Worm (Caenorhabditis elegans) whole organism, L4 larva: ENCODE measurements around the gene oac-54.
A peak's percentile ranks its signal among the peaks of the same experiment; 100 is the strongest.

Experiments
- D1046.2 ChIP-seq: fragments of 200-800 bp; sonication (Bioruptor generic); IDR thresholded peaks from 2 replicates; pipeline ENCODE4 v1.3.6; 2022; ENCODE audit warnings: missing genetic modification characterization, missing compliant biosample characterization
- F10B5.3 ChIP-seq: sonication (generic microtip); optimal IDR thresholded peaks from 2 replicates; lab custom pipeline; 2016; ENCODE audit warnings: mild to moderate bottlenecking, missing genetic modification characterization, missing compliant biosample characterization
- F44E2.7 ChIP-seq: fragments of 200-800 bp; sonication (Bioruptor generic); IDR thresholded peaks from 2 replicates; pipeline ENCODE4 v2.1.2; 2022; ENCODE audit warnings: missing genetic modification characterization, missing compliant biosample characterization
- Y105C5A.15 ChIP-seq: fragments of 200-800 bp; sonication (Bioruptor generic); IDR thresholded peaks from 2 replicates; pipeline ENCODE4 v1.3.6; 2022; ENCODE audit warnings: missing genetic modification characterization, missing compliant biosample characterization
- Y5F2A.4 ChIP-seq: fragments of 200-800 bp; sonication (Bioruptor generic); optimal IDR thresholded peaks from 2 replicates; lab custom pipeline; 2018; ENCODE audit warnings: mild to moderate bottlenecking, missing genetic modification characterization, missing compliant biosample characterization
- ZK337.2 ChIP-seq: fragments of 200-800 bp; sonication (Bioruptor generic); IDR thresholded peaks from 2 replicates; pipeline ENCODE4 v1.3.6; 2022; ENCODE audit warnings: missing genetic modification reagents, missing genetic modification characterization, missing compliant biosample characterization
- aha-1 ChIP-seq: fragments of 150-350 bp; peaks from one replicate; lab custom pipeline; 2014; ENCODE audit warnings: missing biosample characterization, missing genetic modification characterization
- ceh-62 ChIP-seq: sonication (generic microtip); optimal IDR thresholded peaks from 2 replicates; lab custom pipeline; 2017; ENCODE audit warnings: missing biosample characterization, missing genetic modification characterization
- ces-1 ChIP-seq: fragments of 150-350 bp; sonication (generic microtip); optimal IDR thresholded peaks from 4 replicates; lab custom pipeline; 2014; ENCODE audit warnings: missing biosample characterization, missing genetic modification reagents, missing genetic modification characterization
- cey-2 ChIP-seq: sonication (generic microtip); optimal IDR thresholded peaks from 3 replicates; lab custom pipeline; 2017; ENCODE audit warnings: missing genetic modification characterization, mild to moderate bottlenecking, missing compliant biosample characterization, antibody characterized with exemption, borderline replicate concordance; ENCODE audit not compliant: insufficient read depth
- daf-19 ChIP-seq: fragments of 200-800 bp; sonication (Bioruptor generic); conservative IDR thresholded peaks from 2 replicates; pipeline ENCODE4 v1.3.6; 2022; ENCODE audit warnings: missing genetic modification characterization, missing compliant biosample characterization
- dmd-8 ChIP-seq: fragments of 200-800 bp; sonication (Bioruptor generic); IDR thresholded peaks from 2 replicates; pipeline ENCODE4 v1.3.6; 2022; ENCODE audit warnings: missing genetic modification characterization, missing compliant biosample characterization
- duxl-1 ChIP-seq: sonication (generic microtip); optimal IDR thresholded peaks from 2 replicates; lab custom pipeline; 2016; ENCODE audit warnings: mild to moderate bottlenecking, missing genetic modification characterization, moderate library complexity, missing compliant biosample characterization; ENCODE audit not compliant: poor library complexity
- dve-1 ChIP-seq: sonication (generic microtip); optimal IDR thresholded peaks from 2 replicates; lab custom pipeline; 2017; ENCODE audit warnings: antibody characterized with exemption, mild to moderate bottlenecking, missing genetic modification characterization, missing compliant biosample characterization; ENCODE audit not compliant: insufficient read depth
- egl-27 ChIP-seq: sonication (generic microtip); optimal IDR thresholded peaks from 3 replicates; lab custom pipeline; 2017; ENCODE audit warnings: missing biosample characterization, missing genetic modification reagents, missing genetic modification characterization
- fos-1 ChIP-seq: fragments of 150-350 bp; optimal IDR thresholded peaks from 2 replicates; lab custom pipeline; 2014; ENCODE audit warnings: missing biosample characterization, missing genetic modification characterization
- gei-8 ChIP-seq: fragments of 200-800 bp; sonication (Bioruptor generic); optimal IDR thresholded peaks from 2 replicates; lab custom pipeline; 2018; ENCODE audit warnings: mild to moderate bottlenecking, missing genetic modification characterization, missing compliant biosample characterization
- hif-1 ChIP-seq, 2 experiments: sonication (generic microtip); optimal IDR thresholded peaks; 2 replicates each; lab custom pipeline; 2016 to 2017; ENCODE audit warnings: missing compliant biosample characterization in 2 of 2, missing genetic modification characterization in 2 of 2, missing genetic modification reagents in 2 of 2, missing genotype in 2 of 2, mild to moderate bottlenecking in 1 of 2
- hlh-11 ChIP-seq: fragments of 200-800 bp; sonication (Bioruptor generic); optimal IDR thresholded peaks from 2 replicates; lab custom pipeline; 2018; ENCODE audit warnings: mild to moderate bottlenecking, missing genetic modification characterization, missing compliant biosample characterization
- hlh-30 ChIP-seq: sonication (generic microtip); optimal IDR thresholded peaks from 2 replicates; lab custom pipeline; 2017; ENCODE audit warnings: antibody characterized with exemption, mild to moderate bottlenecking, missing genetic modification characterization, missing compliant biosample characterization; ENCODE audit not compliant: insufficient read depth
- hmg-1.1 ChIP-seq: fragments of 200-800 bp; sonication (Bioruptor generic); IDR thresholded peaks from 2 replicates; pipeline ENCODE4 v1.3.6; 2022; ENCODE audit warnings: missing genetic modification reagents, missing genetic modification characterization, missing compliant biosample characterization
- lim-7 ChIP-seq: fragments of 200-800 bp; sonication (Bioruptor generic); IDR thresholded peaks from 2 replicates; pipeline ENCODE4 v1.3.6; 2022; ENCODE audit warnings: missing genetic modification characterization, missing compliant biosample characterization
- lin-1 ChIP-seq: fragments of 200-800 bp; sonication (Bioruptor generic); IDR thresholded peaks from 2 replicates; pipeline ENCODE4 v1.3.6; 2022; ENCODE audit warnings: missing genetic modification reagents, missing genetic modification characterization, missing compliant biosample characterization
- lir-3 ChIP-seq: sonication (generic microtip); optimal IDR thresholded peaks from 2 replicates; lab custom pipeline; 2016; ENCODE audit warnings: mild to moderate bottlenecking, missing genetic modification characterization, missing compliant biosample characterization
- mdl-1 ChIP-seq, 2 experiments: fragments of 150-350 bp in 1 of 2; sonication (generic microtip) in 1 of 2; optimal IDR thresholded peaks; 2 replicates each; lab custom pipeline; 2014 to 2017; ENCODE audit warnings: missing biosample characterization in 2 of 2, missing genetic modification characterization in 2 of 2
- mes-2 ChIP-seq: sonication (generic microtip); optimal IDR thresholded peaks from 2 replicates; lab custom pipeline; 2016; ENCODE audit warnings: missing genotype, mild to moderate bottlenecking, missing genetic modification characterization, missing compliant biosample characterization; ENCODE audit not compliant: poor library complexity, severe bottlenecking
- mxl-3 ChIP-seq: fragments of 200-800 bp; sonication (Bioruptor generic); optimal IDR thresholded peaks from 2 replicates; lab custom pipeline; 2018; ENCODE audit warnings: mild to moderate bottlenecking, missing genetic modification characterization, missing compliant biosample characterization
- nhr-10 ChIP-seq: fragments of 150-350 bp; optimal IDR thresholded peaks from 2 replicates; lab custom pipeline; 2014; ENCODE audit warnings: missing biosample characterization, missing genetic modification characterization
- nhr-25 ChIP-seq: sonication (generic microtip); optimal IDR thresholded peaks from 2 replicates; lab custom pipeline; 2017; ENCODE audit warnings: missing genetic modification characterization, mild to moderate bottlenecking, missing compliant biosample characterization, antibody characterized with exemption, moderate library complexity, borderline replicate concordance; ENCODE audit not compliant: insufficient read depth
- nhr-28 ChIP-seq: fragments of 150-350 bp; optimal IDR thresholded peaks from 2 replicates; lab custom pipeline; 2014; ENCODE audit warnings: missing biosample characterization, missing genetic modification characterization
- nhr-41 ChIP-seq: fragments of 200-800 bp; sonication (Bioruptor generic); IDR thresholded peaks from 2 replicates; pipeline ENCODE4 v1.3.6; 2022; ENCODE audit warnings: missing genetic modification reagents, missing genetic modification characterization, missing compliant biosample characterization
- nhr-48 ChIP-seq: sonication (generic microtip); optimal IDR thresholded peaks from 2 replicates; lab custom pipeline; 2016; ENCODE audit warnings: mild to moderate bottlenecking, missing genetic modification characterization, missing compliant biosample characterization
- pha-4 ChIP-seq, 2 experiments: fragments of 150-350 bp in 1 of 2; fragments of 200-800 bp in 1 of 2; sonication (Bioruptor generic) in 1 of 2; IDR thresholded peaks in 1 of 2; optimal IDR thresholded peaks in 1 of 2; 2 replicates each; pipeline versions ENCODE4 v1.3.6 to Lab custom; 2014 to 2022; ENCODE audit warnings: missing genetic modification characterization in 2 of 2, missing genetic modification reagents in 2 of 2, missing biosample characterization in 1 of 2, missing compliant biosample characterization in 1 of 2
- php-3 ChIP-seq: fragments of 200-800 bp; sonication (Bioruptor generic); IDR thresholded peaks from 2 replicates; pipeline ENCODE4 v1.3.6; 2022; ENCODE audit warnings: missing genetic modification reagents, missing genetic modification characterization, missing compliant biosample characterization
- pqm-1 ChIP-seq: sonication (generic microtip); optimal IDR thresholded peaks from 2 replicates; lab custom pipeline; 2017; ENCODE audit warnings: missing biosample characterization, missing genetic modification characterization
- rbr-2 ChIP-seq: sonication (generic microtip); optimal IDR thresholded peaks from 2 replicates; lab custom pipeline; 2016; ENCODE audit warnings: missing genotype, missing genetic modification characterization, missing compliant biosample characterization
- sdz-12 ChIP-seq: fragments of 200-800 bp; sonication (Bioruptor generic); optimal IDR thresholded peaks from 2 replicates; lab custom pipeline; 2018; ENCODE audit warnings: mild to moderate bottlenecking, missing genetic modification characterization, missing compliant biosample characterization
- snpc-1.2 ChIP-seq: fragments of 200-800 bp; sonication (Bioruptor generic); IDR thresholded peaks from 2 replicates; pipeline ENCODE4 v1.3.6; 2022; ENCODE audit warnings: missing genetic modification reagents, missing genetic modification characterization, missing compliant biosample characterization
- snpc-4 ChIP-seq: fragments of 150-350 bp; optimal IDR thresholded peaks from 2 replicates; lab custom pipeline; 2014; ENCODE audit warnings: missing biosample characterization, missing genetic modification characterization
- spr-1 ChIP-seq: sonication (generic microtip); optimal IDR thresholded peaks from 2 replicates; lab custom pipeline; 2016; ENCODE audit warnings: mild to moderate bottlenecking, missing genetic modification characterization, missing compliant biosample characterization
- zag-1 ChIP-seq: fragments of 150-350 bp; optimal IDR thresholded peaks from 2 replicates; lab custom pipeline; 2014; ENCODE audit warnings: missing biosample characterization, missing genetic modification characterization
- zfp-2 ChIP-seq: sonication (generic microtip); optimal IDR thresholded peaks from 2 replicates; lab custom pipeline; 2016; ENCODE audit warnings: mild to moderate bottlenecking, missing genetic modification characterization, missing compliant biosample characterization
- zfp-3 ChIP-seq: fragments of 200-800 bp; sonication (Bioruptor generic); conservative IDR thresholded peaks from 2 replicates; pipeline ENCODE4 v1.3.6; 2022; ENCODE audit warnings: missing genetic modification reagents, missing genetic modification characterization, missing compliant biosample characterization

The oac-54 gene

DNA sequence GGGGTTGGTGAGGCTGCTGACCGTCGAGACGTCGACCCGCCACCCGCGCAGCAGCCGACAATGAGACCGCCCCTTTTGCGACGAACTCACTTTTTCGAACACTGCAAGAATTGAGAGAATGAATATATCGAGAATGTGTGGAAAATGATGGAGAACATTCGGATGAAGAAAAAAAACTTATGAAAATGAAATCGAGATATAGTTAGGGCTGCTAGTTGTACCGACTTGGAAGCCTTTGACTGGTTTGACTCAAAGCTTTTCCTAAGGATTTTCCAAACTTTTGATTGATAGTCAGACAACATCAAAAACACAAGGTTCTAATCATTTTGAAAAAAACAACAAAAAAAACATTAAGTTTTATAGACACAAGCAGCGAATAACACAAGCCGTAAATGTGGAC lies 30.5 kb downstream of the oac-54 start, which contains the start of gene sym-2:
Gene sym-2, minus strand, starts transcription at position 101 of the 400 bp plus-strand sequence.
- no peak for TF ChIP-seq pha-4 (GFP tag; IDR thresholded peaks at IDR 0.05; lab: Robert Waterston, UW)
- no peak for TF ChIP-seq pha-4 (tag; optimal IDR thresholded peaks at IDR 0.05; lab: Kevin White, UChicago)
- no peak for TF ChIP-seq Y105C5A.15 (GFP tag; lab: Robert Waterston, UW)
- TF ChIP-seq lir-3 (tag; lab: Kevin White, UChicago): no peak
- no peak for TF ChIP-seq zfp-2
- no peak for TF ChIP-seq Y5F2A.4
- no peak for TF ChIP-seq php-3 (GFP tag; lab: Robert Waterston, UW)
- no peak for TF ChIP-seq snpc-1.2 (GFP tag; lab: Robert Waterston, UW)
- TF ChIP-seq hlh-30 (tag; lab: Kevin White, UChicago): no peak
- no peak for TF ChIP-seq dve-1 (tag; lab: Kevin White, UChicago)
- TF ChIP-seq nhr-25 (tag; lab: Kevin White, UChicago): no peak
- no peak for TF ChIP-seq hmg-1.1 (GFP tag; lab: Robert Waterston, UW)
- TF ChIP-seq nhr-10: no peak
- TF ChIP-seq cey-2: no peak
- no peak for TF ChIP-seq lin-1 (GFP tag; lab: Robert Waterston, UW)
- TF ChIP-seq daf-19 (GFP tag; lab: Robert Waterston, UW): no peak
- TF ChIP-seq hif-1 (tag; optimal IDR thresholded peaks at IDR 0.05; lab: Kevin White, UChicago): no peak
- TF ChIP-seq, all 104 proteins: peak for 0

DNA sequence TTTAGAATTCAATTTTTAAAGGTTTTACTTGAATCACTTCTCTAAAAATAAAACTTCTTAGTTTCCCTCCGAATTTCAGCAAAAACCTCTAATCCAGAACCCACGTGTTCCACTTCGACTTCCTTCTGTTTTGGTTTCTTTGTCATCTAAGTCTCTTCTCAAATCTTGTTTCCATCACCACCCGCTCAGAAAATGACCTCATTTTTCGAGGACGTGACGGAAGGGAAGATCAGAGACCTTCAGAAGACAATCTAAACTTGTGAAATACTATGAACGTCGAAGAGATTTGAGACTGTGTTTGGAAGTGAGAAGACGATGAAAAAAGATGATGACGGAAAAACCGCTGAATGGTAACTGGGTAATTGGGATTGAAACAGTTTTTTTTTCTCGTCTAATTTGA lies 31.7 kb downstream of the oac-54 start:
- peak; percentile 11 for TF ChIP-seq hlh-30 (tag; lab: Kevin White, UChicago)
- peak; percentile 22 for TF ChIP-seq nhr-28 (tag; lab: Kevin White, UChicago)
- TF ChIP-seq hif-1 (tag; optimal IDR thresholded peaks at IDR 0.05; lab: Kevin White, UChicago): no peak
- no peak for TF ChIP-seq F44E2.7 (GFP tag; lab: Robert Waterston, UW)
- TF ChIP-seq snpc-4 (tag; lab: Kevin White, UChicago): no peak
- TF ChIP-seq zfp-3 (GFP tag; lab: Robert Waterston, UW): no peak
- peak; percentile 34 for TF ChIP-seq nhr-25 (tag; lab: Kevin White, UChicago)
- no peak for TF ChIP-seq nhr-48 (tag; lab: Kevin White, UChicago)
- peak; percentile 70 for TF ChIP-seq aha-1 (tag; lab: Kevin White, UChicago)
- no peak for TF ChIP-seq ces-1
- no peak for TF ChIP-seq spr-1 (tag; lab: Kevin White, UChicago)
- TF ChIP-seq mxl-3: peak; percentile 73
- peak in 1 of 2 experiments; percentile 48 for TF ChIP-seq mdl-1 (tag; optimal IDR thresholded peaks at IDR 0.05; lab: Kevin White, UChicago)
- TF ChIP-seq ceh-62 (tag; lab: Kevin White, UChicago): no peak
- TF ChIP-seq nhr-41 (GFP tag; lab: Robert Waterston, UW): no peak
- no peak for TF ChIP-seq pqm-1 (tag; lab: Kevin White, UChicago)

DNA sequence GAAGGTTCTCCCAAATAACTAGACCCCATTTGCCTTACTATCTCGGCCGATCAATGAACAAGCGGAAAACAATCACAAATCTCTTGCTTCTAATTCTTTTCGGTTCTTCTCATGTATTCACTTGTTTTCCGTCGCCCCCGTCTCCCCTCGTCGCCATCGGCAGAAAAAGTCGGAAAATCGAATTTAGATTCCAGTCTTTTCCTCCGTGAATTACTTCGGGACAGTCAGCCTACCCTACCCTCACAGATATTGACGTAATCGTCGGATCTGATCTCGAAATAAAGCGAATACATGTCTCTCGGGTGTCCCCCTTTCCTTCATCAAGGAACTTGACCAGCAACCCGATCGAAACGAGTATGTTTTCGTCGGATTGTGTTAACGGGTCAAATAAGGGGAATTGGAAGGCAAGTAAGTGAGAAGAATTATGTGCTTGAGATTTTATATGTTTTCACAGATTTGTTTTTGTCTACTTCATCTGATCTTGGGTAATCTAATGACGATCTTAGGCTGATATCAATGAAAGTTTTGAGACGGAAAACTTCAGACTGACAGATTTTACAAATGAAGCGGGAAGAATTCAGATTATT lies 32.7 kb downstream of the oac-54 start:
- TF ChIP-seq zfp-3 (GFP tag; lab: Robert Waterston, UW): no peak
- TF ChIP-seq aha-1 (tag; lab: Kevin White, UChicago): peak; percentile 30

DNA sequence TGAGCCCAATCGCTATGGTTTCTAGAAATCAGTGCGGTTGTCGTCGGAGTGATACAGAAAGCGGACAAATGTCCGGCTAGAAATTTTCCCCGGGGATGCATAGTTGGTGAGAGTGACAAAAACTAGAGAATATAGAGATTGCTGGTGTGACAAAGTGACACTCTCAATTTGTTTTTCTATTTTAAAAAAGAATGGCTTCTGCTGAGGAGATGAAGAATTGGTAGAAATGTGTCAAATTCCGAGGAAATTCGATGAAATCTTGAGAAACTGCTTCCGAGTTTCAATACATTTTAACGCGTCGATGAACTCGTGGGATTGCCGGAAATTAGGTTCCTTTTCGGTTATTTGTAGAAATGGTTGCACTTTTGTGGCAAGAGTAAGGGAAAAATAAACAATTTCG lies 36.3 kb downstream of the oac-54 start, which contains the start of gene twk-4:
Gene twk-4, minus strand, starts transcription at position 101 of the 400 bp plus-strand sequence.
- TF ChIP-seq fos-1 (tag; lab: Kevin White, UChicago) (no peak), duxl-1 (tag; lab: Kevin White, UChicago) (no peak), D1046.2 (GFP tag; lab: Robert Waterston, UW) (no peak), lim-7 (no peak), hif-1 (tag; optimal IDR thresholded peaks at IDR 0.05; lab: Kevin White, UChicago) (no peak), dmd-8 (no peak), dve-1 (tag; lab: Kevin White, UChicago) (no peak), sdz-12 (GFP tag; lab: Kevin White, UChicago) (no peak), egl-27 (no peak), ZK337.2 (GFP tag; lab: Robert Waterston, UW) (no peak), zag-1 (tag; lab: Kevin White, UChicago) (no peak), gei-8 (no peak), mes-2 (no peak), hlh-11 (no peak), F10B5.3 (tag; lab: Kevin White, UChicago) (no peak), aha-1 (tag; lab: Kevin White, UChicago) (no peak), rbr-2 (tag; lab: Kevin White, UChicago) (no peak)
